Fruit fly (Drosophila melanogaster) whole organism, pupa: ENCODE results near the gene Atac1.

Source experiments
- CG15710 ChIP-seq: fragments of 200-800 bp; sonication (Bioruptor generic); optimal IDR thresholded peaks from 2 replicates; lab custom pipeline; 2018; ENCODE audit warnings: missing biosample characterization, mild to moderate bottlenecking, missing genetic modification characterization, moderate library complexity
- CG8301 ChIP-seq: fragments of 200-800 bp; sonication (Bioruptor generic); optimal IDR thresholded peaks from 2 replicates; lab custom pipeline; 2018; ENCODE audit warnings: missing biosample characterization, mild to moderate bottlenecking, missing genetic modification characterization
- rn ChIP-seq: fragments of 200-800 bp; sonication (Bioruptor generic); IDR thresholded peaks from 2 replicates; pipeline ENCODE4 v1.3.6; 2022; ENCODE audit warnings: missing biosample characterization, missing genetic modification characterization

DNA sequence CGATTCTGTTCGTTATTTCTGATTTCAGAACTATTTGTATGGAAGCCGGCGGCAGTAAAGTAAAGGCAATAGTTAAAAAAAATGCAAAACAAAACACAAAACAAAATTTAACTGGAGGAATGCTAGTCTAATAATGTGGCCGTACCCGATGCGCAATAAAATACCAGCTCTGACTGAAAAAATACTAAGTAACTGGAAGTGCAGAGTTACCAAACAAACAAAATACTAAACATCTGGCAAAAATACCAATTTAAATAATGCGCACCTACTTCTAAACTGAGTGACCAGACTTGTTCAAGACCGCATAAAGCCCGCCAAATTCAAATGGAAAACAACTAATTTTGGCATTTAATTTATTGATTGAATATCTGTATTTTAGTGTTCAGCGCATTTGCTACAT is 46.2 kb downstream of the Atac1 start, which contains the start of gene Wee1:
- TF ChIP-seq CG15710 (tag; lab: Kevin White, UChicago): no peak
- TF ChIP-seq rn (GFP tag; lab: Robert Waterston, UW): no peak
- TF ChIP-seq CG8301 (tag; lab: Kevin White, UChicago): no peak
